Worm (Caenorhabditis elegans) whole organism, L4 larva: ENCODE data around the gene C18E9.5.

Experiments used
- D1046.2 ChIP-seq: fragments of 200-800 bp; sonication (Bioruptor generic); IDR thresholded peaks from 2 replicates; pipeline ENCODE4 v1.3.6; 2022; ENCODE audit warnings: missing genetic modification characterization, missing compliant biosample characterization
- F26F4.8 ChIP-seq: fragments of 200-800 bp; sonication (Bioruptor generic); conservative IDR thresholded peaks from 2 replicates; pipeline ENCODE4 v1.3.6; 2022; ENCODE audit warnings: missing genetic modification characterization, missing compliant biosample characterization
- R02D3.7 ChIP-seq: fragments of 150-350 bp; sonication (generic microtip); optimal IDR thresholded peaks from 3 replicates; lab custom pipeline; 2014; ENCODE audit warnings: missing biosample characterization, missing genetic modification characterization
- T20F7.1 ChIP-seq: fragments of 200-800 bp; sonication (Bioruptor generic); optimal IDR thresholded peaks from 2 replicates; lab custom pipeline; 2018; ENCODE audit warnings: mild to moderate bottlenecking, missing genetic modification characterization, missing compliant biosample characterization
- T26A8.4 ChIP-seq: fragments of 200-800 bp; sonication (Bioruptor generic); IDR thresholded peaks from 2 replicates; pipeline ENCODE4 v1.3.6; 2022; ENCODE audit warnings: missing genetic modification characterization, missing compliant biosample characterization
- Y48G9A.11 ChIP-seq: fragments of 200-800 bp; sonication (Bioruptor generic); IDR thresholded peaks from 2 replicates; pipeline ENCODE4 v1.3.6; 2022; ENCODE audit warnings: missing genetic modification reagents, missing genetic modification characterization, missing compliant biosample characterization
- Y5F2A.4 ChIP-seq: fragments of 200-800 bp; sonication (Bioruptor generic); optimal IDR thresholded peaks from 2 replicates; lab custom pipeline; 2018; ENCODE audit warnings: mild to moderate bottlenecking, missing genetic modification characterization, missing compliant biosample characterization
- Y75B8A.6 ChIP-seq: fragments of 200-800 bp; sonication (Bioruptor generic); IDR thresholded peaks from 2 replicates; pipeline ENCODE4 v1.3.6; 2022; ENCODE audit warnings: missing genetic modification reagents, missing genetic modification characterization, missing compliant biosample characterization
- ZK337.2 ChIP-seq: fragments of 200-800 bp; sonication (Bioruptor generic); IDR thresholded peaks from 2 replicates; pipeline ENCODE4 v1.3.6; 2022; ENCODE audit warnings: missing genetic modification reagents, missing genetic modification characterization, missing compliant biosample characterization
- aha-1 ChIP-seq: fragments of 150-350 bp; peaks from one replicate; lab custom pipeline; 2014; ENCODE audit warnings: missing biosample characterization, missing genetic modification characterization
- ama-1 ChIP-seq: fragments of 150-350 bp; optimal IDR thresholded peaks from 2 replicates; lab custom pipeline; 2014; ENCODE audit warnings: inconsistent platforms, mixed read lengths
- arid-1 ChIP-seq: fragments of 200-800 bp; sonication (Bioruptor generic); conservative IDR thresholded peaks from 2 replicates; pipeline ENCODE4 v1.3.6; 2022; ENCODE audit warnings: missing genetic modification reagents, missing genetic modification characterization, missing compliant biosample characterization
- ceh-20 ChIP-seq: fragments of 200-800 bp; sonication (Bioruptor generic); IDR thresholded peaks from 2 replicates; pipeline ENCODE4 v1.3.6; 2022; ENCODE audit warnings: missing genetic modification reagents, missing genetic modification characterization, missing compliant biosample characterization
- cey-2 ChIP-seq: sonication (generic microtip); optimal IDR thresholded peaks from 3 replicates; lab custom pipeline; 2017; ENCODE audit warnings: missing genetic modification characterization, mild to moderate bottlenecking, missing compliant biosample characterization, antibody characterized with exemption, borderline replicate concordance; ENCODE audit not compliant: insufficient read depth
- daf-19 ChIP-seq: fragments of 200-800 bp; sonication (Bioruptor generic); conservative IDR thresholded peaks from 2 replicates; pipeline ENCODE4 v1.3.6; 2022; ENCODE audit warnings: missing genetic modification characterization, missing compliant biosample characterization
- daf-8 ChIP-seq: fragments of 200-800 bp; sonication (Bioruptor generic); IDR thresholded peaks from 2 replicates; pipeline ENCODE4 v1.3.6; 2022; ENCODE audit warnings: missing genetic modification characterization, missing compliant biosample characterization
- dmd-8 ChIP-seq: fragments of 200-800 bp; sonication (Bioruptor generic); IDR thresholded peaks from 2 replicates; pipeline ENCODE4 v1.3.6; 2022; ENCODE audit warnings: missing genetic modification characterization, missing compliant biosample characterization
- dpl-1 ChIP-seq: fragments of 150-350 bp; optimal IDR thresholded peaks from 2 replicates; lab custom pipeline; 2014; ENCODE audit warnings: missing biosample characterization, missing genetic modification reagents, missing genetic modification characterization
- duxl-1 ChIP-seq: sonication (generic microtip); optimal IDR thresholded peaks from 2 replicates; lab custom pipeline; 2016; ENCODE audit warnings: mild to moderate bottlenecking, missing genetic modification characterization, moderate library complexity, missing compliant biosample characterization; ENCODE audit not compliant: poor library complexity
- hlh-11 ChIP-seq: fragments of 200-800 bp; sonication (Bioruptor generic); optimal IDR thresholded peaks from 2 replicates; lab custom pipeline; 2018; ENCODE audit warnings: mild to moderate bottlenecking, missing genetic modification characterization, missing compliant biosample characterization
- hlh-30 ChIP-seq: sonication (generic microtip); optimal IDR thresholded peaks from 2 replicates; lab custom pipeline; 2017; ENCODE audit warnings: antibody characterized with exemption, mild to moderate bottlenecking, missing genetic modification characterization, missing compliant biosample characterization; ENCODE audit not compliant: insufficient read depth
- hmg-1.1 ChIP-seq: fragments of 200-800 bp; sonication (Bioruptor generic); IDR thresholded peaks from 2 replicates; pipeline ENCODE4 v1.3.6; 2022; ENCODE audit warnings: missing genetic modification reagents, missing genetic modification characterization, missing compliant biosample characterization
- lim-7 ChIP-seq: fragments of 200-800 bp; sonication (Bioruptor generic); IDR thresholded peaks from 2 replicates; pipeline ENCODE4 v1.3.6; 2022; ENCODE audit warnings: missing genetic modification characterization, missing compliant biosample characterization
- lin-13 ChIP-seq: fragments of 150-350 bp; optimal IDR thresholded peaks from 2 replicates; lab custom pipeline; 2014; ENCODE audit warnings: missing biosample characterization, missing genetic modification reagents, missing genetic modification characterization
- lin-15B ChIP-seq: fragments of 150-350 bp; sonication (generic microtip); optimal IDR thresholded peaks from 3 replicates; lab custom pipeline; 2014; ENCODE audit warnings: missing biosample characterization, missing genetic modification characterization
- lin-29 ChIP-seq: fragments of 200-800 bp; sonication (Bioruptor generic); IDR thresholded peaks from 2 replicates; pipeline ENCODE4 v1.3.6; 2022; ENCODE audit warnings: missing genetic modification reagents, missing genetic modification characterization, missing compliant biosample characterization
- lir-3 ChIP-seq: sonication (generic microtip); optimal IDR thresholded peaks from 2 replicates; lab custom pipeline; 2016; ENCODE audit warnings: mild to moderate bottlenecking, missing genetic modification characterization, missing compliant biosample characterization
- mdl-1 ChIP-seq, 2 experiments: fragments of 150-350 bp in 1 of 2; sonication (generic microtip) in 1 of 2; optimal IDR thresholded peaks; 2 replicates each; lab custom pipeline; 2014 to 2017; ENCODE audit warnings: missing biosample characterization in 2 of 2, missing genetic modification characterization in 2 of 2
- mdt-29 ChIP-seq: fragments of 200-800 bp; sonication (Bioruptor generic); IDR thresholded peaks from 2 replicates; pipeline ENCODE4 v1.3.6; 2022; ENCODE audit warnings: missing genetic modification reagents, missing genetic modification characterization, missing compliant biosample characterization
- mep-1 ChIP-seq: fragments of 150-350 bp; sonication (generic microtip); optimal IDR thresholded peaks from 3 replicates; lab custom pipeline; 2014; ENCODE audit warnings: missing biosample characterization, missing genetic modification characterization
- nhr-102 ChIP-seq: sonication (generic microtip); optimal IDR thresholded peaks from 2 replicates; lab custom pipeline; 2016; ENCODE audit warnings: mild to moderate bottlenecking, missing genetic modification characterization, moderate library complexity, missing compliant biosample characterization
- nhr-11 ChIP-seq: fragments of 150-350 bp; optimal IDR thresholded peaks from 2 replicates; lab custom pipeline; 2014; ENCODE audit warnings: missing biosample characterization, missing genetic modification characterization
- nhr-25 ChIP-seq: sonication (generic microtip); optimal IDR thresholded peaks from 2 replicates; lab custom pipeline; 2017; ENCODE audit warnings: missing genetic modification characterization, mild to moderate bottlenecking, missing compliant biosample characterization, antibody characterized with exemption, moderate library complexity, borderline replicate concordance; ENCODE audit not compliant: insufficient read depth
- nhr-28 ChIP-seq: fragments of 150-350 bp; optimal IDR thresholded peaks from 2 replicates; lab custom pipeline; 2014; ENCODE audit warnings: missing biosample characterization, missing genetic modification characterization
- nhr-41 ChIP-seq: fragments of 200-800 bp; sonication (Bioruptor generic); IDR thresholded peaks from 2 replicates; pipeline ENCODE4 v1.3.6; 2022; ENCODE audit warnings: missing genetic modification reagents, missing genetic modification characterization, missing compliant biosample characterization
- nhr-6 ChIP-seq: fragments of 150-350 bp; optimal IDR thresholded peaks from 2 replicates; lab custom pipeline; 2014; ENCODE audit warnings: missing biosample characterization, missing genetic modification characterization
- pha-4 ChIP-seq, 2 experiments: fragments of 150-350 bp in 1 of 2; fragments of 200-800 bp in 1 of 2; sonication (Bioruptor generic) in 1 of 2; IDR thresholded peaks in 1 of 2; optimal IDR thresholded peaks in 1 of 2; 2 replicates each; pipeline versions ENCODE4 v1.3.6 to Lab custom; 2014 to 2022; ENCODE audit warnings: missing genetic modification characterization in 2 of 2, missing genetic modification reagents in 2 of 2, missing biosample characterization in 1 of 2, missing compliant biosample characterization in 1 of 2
- pqm-1 ChIP-seq: sonication (generic microtip); optimal IDR thresholded peaks from 2 replicates; lab custom pipeline; 2017; ENCODE audit warnings: missing biosample characterization, missing genetic modification characterization
- rbr-2 ChIP-seq: sonication (generic microtip); optimal IDR thresholded peaks from 2 replicates; lab custom pipeline; 2016; ENCODE audit warnings: missing genotype, missing genetic modification characterization, missing compliant biosample characterization
- saeg-2 ChIP-seq: fragments of 200-800 bp; sonication (Bioruptor generic); IDR thresholded peaks from 2 replicates; pipeline ENCODE4 v1.3.6; 2022; ENCODE audit warnings: missing genetic modification reagents, missing genetic modification characterization, missing compliant biosample characterization
- sdz-12 ChIP-seq: fragments of 200-800 bp; sonication (Bioruptor generic); optimal IDR thresholded peaks from 2 replicates; lab custom pipeline; 2018; ENCODE audit warnings: mild to moderate bottlenecking, missing genetic modification characterization, missing compliant biosample characterization
- set-16 ChIP-seq: fragments of 200-800 bp; sonication (Bioruptor generic); IDR thresholded peaks from 2 replicates; pipeline ENCODE4 v1.3.6; 2022; ENCODE audit warnings: missing genetic modification reagents, missing genetic modification characterization, missing compliant biosample characterization
- skn-1 ChIP-seq: fragments of 150-350 bp; optimal IDR thresholded peaks from 2 replicates; lab custom pipeline; 2014; ENCODE audit warnings: missing biosample characterization, missing genetic modification characterization
- tag-97 ChIP-seq: fragments of 200-800 bp; sonication (Bioruptor generic); IDR thresholded peaks from 2 replicates; pipeline ENCODE4 v1.3.6; 2022; ENCODE audit warnings: missing genetic modification characterization, missing compliant biosample characterization
- tra-1 ChIP-seq: fragments of 200-800 bp; sonication (Bioruptor generic); IDR thresholded peaks from 2 replicates; pipeline ENCODE4 v1.3.6; 2022; ENCODE audit warnings: missing genetic modification reagents, missing genetic modification characterization, missing compliant biosample characterization
- unc-39 ChIP-seq: sonication (generic microtip); optimal IDR thresholded peaks from 2 replicates; lab custom pipeline; 2017; ENCODE audit warnings: missing biosample characterization, missing genetic modification characterization
- vab-7 ChIP-seq: fragments of 200-800 bp; sonication (Bioruptor generic); IDR thresholded peaks from 2 replicates; pipeline ENCODE4 v1.3.6; 2022; ENCODE audit warnings: missing genetic modification reagents, missing genetic modification characterization, missing compliant biosample characterization
- zag-1 ChIP-seq: fragments of 150-350 bp; optimal IDR thresholded peaks from 2 replicates; lab custom pipeline; 2014; ENCODE audit warnings: missing biosample characterization, missing genetic modification characterization

The C18E9.5 gene

DNA sequence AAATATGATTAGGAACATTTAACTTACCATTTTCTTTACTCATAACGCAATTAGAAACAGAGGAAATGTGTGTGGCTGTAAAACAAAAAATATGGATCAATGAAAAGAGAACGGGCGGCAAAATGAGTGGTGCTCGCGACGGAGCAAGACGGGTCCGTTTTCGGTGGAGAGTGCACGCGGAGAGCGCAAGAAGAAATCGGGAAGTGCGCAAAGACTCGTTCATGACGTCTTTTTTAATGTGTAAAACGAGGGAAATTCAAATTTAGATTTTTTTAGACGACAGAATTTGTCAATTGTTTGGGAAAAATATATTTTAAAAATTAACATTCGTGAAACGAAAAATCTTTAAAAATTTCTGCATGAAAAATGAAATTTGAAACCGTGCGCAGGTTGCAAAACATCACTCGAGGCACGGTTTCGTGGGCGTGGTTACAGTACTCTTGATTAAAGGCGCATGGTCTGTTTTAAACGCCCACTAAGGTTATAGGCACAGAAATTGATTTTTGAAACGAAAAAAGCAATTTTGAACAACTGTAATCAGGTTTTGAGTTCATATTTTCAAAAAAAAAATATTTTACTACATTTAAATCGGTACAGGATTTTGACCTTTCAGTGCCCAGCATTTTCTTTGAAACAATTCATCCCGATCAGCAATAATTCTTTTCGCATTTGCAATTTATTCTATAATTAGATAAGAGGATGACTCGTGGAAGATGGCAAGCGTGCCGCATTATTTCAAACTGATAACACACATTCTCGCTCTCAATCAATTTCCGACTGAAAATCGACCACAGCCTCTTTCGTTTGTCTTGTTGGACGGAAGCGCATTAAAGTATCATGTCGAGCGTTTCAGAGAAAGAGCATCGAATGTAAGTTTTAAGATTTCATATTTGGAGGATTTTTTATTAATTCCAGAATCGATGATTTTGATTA, at the start of gene C18E9.5, which contains the start of gene szy-20 (continued):
- peak; percentile 41 for TF ChIP-seq nhr-11 (tag; lab: Kevin White, UChicago)
- TF ChIP-seq R02D3.7 (tag; lab: Kevin White, UChicago), result no peak
- no peak for TF ChIP-seq dmd-8 (GFP tag; lab: Robert Waterston, UW)
- TF ChIP-seq nhr-41 (GFP tag; lab: Robert Waterston, UW), result no peak
- no peak for TF ChIP-seq lin-13 (GFP tag; lab: Kevin White, UChicago)
- no peak for TF ChIP-seq nhr-25 (tag; lab: Kevin White, UChicago)
- no peak for TF ChIP-seq Y5F2A.4 (GFP tag; lab: Kevin White, UChicago)
- no peak for TF ChIP-seq tra-1 (GFP tag; lab: Robert Waterston, UW)
- no peak for TF ChIP-seq lir-3 (tag; lab: Kevin White, UChicago)
- 0 out of 2 replicates have a peak, but pooled peaks have one; percentile 34 for TF ChIP-seq saeg-2 (GFP tag; lab: Robert Waterston, UW)
- TF ChIP-seq cey-2, result no peak
- peak; percentile 20 for TF ChIP-seq nhr-28 (tag; lab: Kevin White, UChicago)
- TF ChIP-seq skn-1 (tag; lab: Kevin White, UChicago), result no peak
- no peak for TF ChIP-seq Y48G9A.11 (GFP tag; lab: Robert Waterston, UW)
- TF ChIP-seq hlh-11 (tag; lab: Kevin White, UChicago), result peak; percentile 48
- peak; percentile 48; the same call in 1 of the 2 replicates for TF ChIP-seq ceh-20
- peak; percentile 75 for TF ChIP-seq hlh-30 (tag; lab: Kevin White, UChicago)
- no peak for TF ChIP-seq daf-8 (GFP tag; lab: Robert Waterston, UW)
- peak; percentile 47 for TF ChIP-seq nhr-102 (tag; lab: Kevin White, UChicago)
- TF ChIP-seq arid-1 (GFP tag; lab: Robert Waterston, UW), result peak; percentile 56; the same call in 1 of the 2 replicates
- peak; percentile 40; the same call in 1 of the 2 replicates for TF ChIP-seq set-16
- TF ChIP-seq nhr-6 (tag; lab: Kevin White, UChicago), result peak; percentile 46
- TF ChIP-seq zag-1 (tag; lab: Kevin White, UChicago), result no peak
- TF ChIP-seq unc-39 (tag; lab: Kevin White, UChicago), result no peak
- peak; percentile 87 for TF ChIP-seq T20F7.1 (GFP tag; lab: Kevin White, UChicago)
- no peak for TF ChIP-seq mdt-29 (GFP tag; lab: Robert Waterston, UW)
- TF ChIP-seq Y75B8A.6 (GFP tag; lab: Robert Waterston, UW), result no peak
- TF ChIP-seq T26A8.4 (GFP tag; lab: Robert Waterston, UW), result peak; percentile 61; the same call in 1 of the 2 replicates
- TF ChIP-seq tag-97, result no peak
- TF ChIP-seq sdz-12 (GFP tag; lab: Kevin White, UChicago), result no peak
- no peak for TF ChIP-seq F26F4.8
- no peak for TF ChIP-seq aha-1 (tag; lab: Kevin White, UChicago)
- TF ChIP-seq ama-1 (lab: Kevin White, UChicago), result no peak
- peak; percentile 84 for TF ChIP-seq rbr-2 (tag; lab: Kevin White, UChicago)
- TF ChIP-seq D1046.2 (GFP tag; lab: Robert Waterston, UW), result no peak
- peak in 1 of 2 experiments; percentile 57 for TF ChIP-seq mdl-1 (tag; optimal IDR thresholded peaks at IDR 0.05; lab: Kevin White, UChicago)
- no peak for TF ChIP-seq lin-15B (tag; lab: Kevin White, UChicago)
- 0 out of 2 replicates have a peak, but pooled peaks have one; percentile 13 for TF ChIP-seq vab-7 (GFP tag; lab: Robert Waterston, UW)
- no peak for TF ChIP-seq lin-29
- no peak for TF ChIP-seq lim-7 (GFP tag; lab: Robert Waterston, UW)
- no peak for TF ChIP-seq daf-19 (GFP tag; lab: Robert Waterston, UW)
- TF ChIP-seq dpl-1 (GFP tag; lab: Kevin White, UChicago), result peak; percentile 96
- TF ChIP-seq ZK337.2 (GFP tag; lab: Robert Waterston, UW), result no peak
- peak; percentile 61 for TF ChIP-seq pha-4 (GFP tag; IDR thresholded peaks at IDR 0.05; lab: Robert Waterston, UW)
- no peak for TF ChIP-seq pha-4 (tag; optimal IDR thresholded peaks at IDR 0.05; lab: Kevin White, UChicago)
- TF ChIP-seq hmg-1.1 (GFP tag; lab: Robert Waterston, UW), result peak; percentile 70
- TF ChIP-seq duxl-1, result no peak
- TF ChIP-seq pqm-1 (tag; lab: Kevin White, UChicago), result peak; percentile 89
- peak; percentile 82 for TF ChIP-seq mep-1 (tag; lab: Kevin White, UChicago)
- TF ChIP-seq, all 104 proteins: peak for 38
